Worm (Caenorhabditis elegans) whole organism, late embryonic: Measurements from ENCODE around the gene Y37D8A.6.

Source experiments
- C08G9.2 ChIP-seq: sonication (generic microtip); optimal IDR thresholded peaks from 2 replicates; lab custom pipeline; 2016; ENCODE audit warnings: mild to moderate bottlenecking, missing genetic modification characterization, moderate library complexity, missing compliant biosample characterization
- Y22D7AL.16 ChIP-seq: sonication (generic microtip); optimal IDR thresholded peaks from 2 replicates; lab custom pipeline; 2016; ENCODE audit warnings: missing genetic modification characterization, missing compliant biosample characterization
- ama-1 ChIP-seq: fragments of 150-350 bp; optimal IDR thresholded peaks from 2 replicates; lab custom pipeline; 2014
- ceh-14 ChIP-seq: sonication (generic microtip); optimal IDR thresholded peaks from 2 replicates; lab custom pipeline; 2016; ENCODE audit warnings: missing genotype, missing genetic modification characterization, missing compliant biosample characterization
- dve-1 ChIP-seq: sonication (generic microtip); optimal IDR thresholded peaks from 2 replicates; lab custom pipeline; 2017; ENCODE audit warnings: antibody characterized with exemption, mild to moderate bottlenecking, missing genetic modification characterization, missing compliant biosample characterization
- eyg-1 ChIP-seq: sonication (generic microtip); optimal IDR thresholded peaks from 2 replicates; lab custom pipeline; 2016; ENCODE audit warnings: missing genotype, missing genetic modification characterization, missing compliant biosample characterization
- fkh-10 ChIP-seq: fragments of 150-350 bp; optimal IDR thresholded peaks from 2 replicates; lab custom pipeline; 2014; ENCODE audit warnings: missing biosample characterization, missing genetic modification reagents, missing genetic modification characterization
- pqm-1 ChIP-seq: sonication (generic microtip); optimal IDR thresholded peaks from 2 replicates; lab custom pipeline; 2016; ENCODE audit warnings: missing genetic modification characterization, missing compliant biosample characterization
- rnt-1 ChIP-seq: sonication (generic microtip); optimal IDR thresholded peaks from 2 replicates; lab custom pipeline; 2016; ENCODE audit warnings: missing genetic modification characterization, missing compliant biosample characterization
- sox-4 ChIP-seq: sonication (generic microtip); optimal IDR thresholded peaks from 2 replicates; lab custom pipeline; 2017; ENCODE audit warnings: mild to moderate bottlenecking, missing genetic modification characterization, inconsistent platforms, missing compliant biosample characterization
- tbx-2 ChIP-seq: sonication (generic microtip); optimal IDR thresholded peaks from 2 replicates; lab custom pipeline; 2016; ENCODE audit warnings: missing genetic modification characterization, missing compliant biosample characterization
- zip-5 ChIP-seq: sonication (generic microtip); optimal IDR thresholded peaks from 2 replicates; lab custom pipeline; 2016; ENCODE audit warnings: missing genetic modification characterization, missing compliant biosample characterization

DNA sequence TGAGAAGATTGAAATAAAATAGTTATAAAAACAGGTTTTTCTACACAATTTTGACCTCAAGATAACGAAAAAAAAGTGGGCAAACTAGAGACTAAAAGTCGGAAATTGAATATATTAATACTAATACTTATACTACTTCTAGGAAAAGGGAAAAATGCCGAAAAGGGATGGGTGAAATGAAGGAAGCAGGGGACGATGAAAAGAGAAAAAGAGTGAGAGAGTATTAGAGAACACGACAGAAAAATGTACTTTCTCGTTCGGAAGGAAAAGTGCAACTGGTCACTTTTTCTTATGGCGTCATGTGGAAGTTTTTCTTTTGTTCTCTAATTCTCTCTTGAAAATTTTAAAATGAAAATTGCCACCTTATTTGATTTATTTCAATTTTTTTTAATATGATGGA lies 28.8 kb downstream of the Y37D8A.6 start:
- no peak for TF ChIP-seq tbx-2
- no peak for TF ChIP-seq ama-1 (lab: Kevin White, UChicago)
- TF ChIP-seq ceh-14: no peak
- no peak for TF ChIP-seq fkh-10 (GFP tag; lab: Kevin White, UChicago)
- no peak for TF ChIP-seq C08G9.2
- TF ChIP-seq sox-4 (tag; lab: Kevin White, UChicago): no peak
- no peak for TF ChIP-seq dve-1 (tag; lab: Kevin White, UChicago)
- no peak for TF ChIP-seq rnt-1 (tag; lab: Kevin White, UChicago)
- no peak for TF ChIP-seq pqm-1 (tag; lab: Kevin White, UChicago)
- no peak for TF ChIP-seq zip-5
- TF ChIP-seq Y22D7AL.16 (tag; lab: Kevin White, UChicago): no peak
- TF ChIP-seq eyg-1 (tag; lab: Kevin White, UChicago): no peak
